Fruit fly (Drosophila melanogaster): ENCODE data around the gene CG31517.

dm6 chr3R:13995933-13996332, 47.7 kb downstream of the CG31517 start:
- no peak for TF ChIP-seq usp (GFP tag; optimal IDR thresholded peaks at IDR 0.05)
- TF ChIP-seq EcR (GFP tag; optimal IDR thresholded peaks at IDR 0.05): no peak
- no peak for TF ChIP-seq CG8478 (optimal IDR thresholded peaks at IDR 0.05)
- TF ChIP-seq psq (optimal IDR thresholded peaks at IDR 0.05): no peak
- no peak for TF ChIP-seq pan (optimal IDR thresholded peaks at IDR 0.05)
